Worm (Caenorhabditis elegans): ENCODE data around the gene flh-2.

ce11 chrIII:4983961-4984360 lies 32.0 kb downstream of the flh-2 start:
- no peak for TF ChIP-seq pros-1 (tag; optimal IDR thresholded peaks at IDR 0.05)
- TF ChIP-seq tbx-2 (tag; optimal IDR thresholded peaks at IDR 0.05): no peak
- no peak for TF ChIP-seq pag-3 (tag; optimal IDR thresholded peaks at IDR 0.05; ENCODE audit: borderline replicate concordance)
- no peak for TF ChIP-seq ceh-2 (tag; optimal IDR thresholded peaks at IDR 0.05)
- TF ChIP-seq ama-1 (optimal IDR thresholded peaks at IDR 0.05): no peak
- TF ChIP-seq pha-4 (tag; optimal IDR thresholded peaks at IDR 0.05): no peak
- TF ChIP-seq unc-42 (tag; optimal IDR thresholded peaks at IDR 0.05): no peak
- TF ChIP-seq ref-2 (tag; optimal IDR thresholded peaks at IDR 0.05): no peak
- no peak for TF ChIP-seq tbx-7 (tag; optimal IDR thresholded peaks at IDR 0.05)
- TF ChIP-seq fkh-10 (GFP tag; optimal IDR thresholded peaks at IDR 0.05): no peak
- TF ChIP-seq F13H6.1 (tag; optimal IDR thresholded peaks at IDR 0.05): no peak
- no peak for TF ChIP-seq sox-4 (tag; optimal IDR thresholded peaks at IDR 0.05)
